Fruit fly (Drosophila melanogaster) whole organism: Measurements from ENCODE around the gene Act88F.

Experiments
- CG8478 ChIP-seq: fragments of >200 bp; optimal IDR thresholded peaks from 2 replicates; lab custom pipeline; 2018; ENCODE audit warnings: inconsistent platforms
- Dll ChIP-seq: fragments of >200 bp; optimal IDR thresholded peaks from 2 replicates; lab custom pipeline; 2017
- EcR ChIP-seq, 2 experiments: fragments of >200 bp; optimal IDR thresholded peaks; 2 replicates each; lab custom pipeline; 2017; ENCODE audit warnings: missing biosample characterization in 2 of 2, missing genetic modification characterization in 2 of 2, missing genetic modification reagents in 2 of 2
- pan ChIP-seq: fragments of >200 bp; optimal IDR thresholded peaks from 2 replicates; lab custom pipeline; 2017
- psq ChIP-seq: fragments of >200 bp; optimal IDR thresholded peaks from 2 replicates; lab custom pipeline; 2017
- usp ChIP-seq: fragments of >200 bp; optimal IDR thresholded peaks from 2 replicates; lab custom pipeline; 2017; ENCODE audit warnings: missing biosample characterization, missing genetic modification characterization, mixed read lengths

- no peak for TF ChIP-seq EcR (GFP tag; optimal IDR thresholded peaks at IDR 0.05; lab: Kevin White, UChicago)
- TF ChIP-seq CG8478 (lab: Kevin White, UChicago) = no peak
- no peak for TF ChIP-seq Dll (lab: Kevin White, UChicago)
- no peak for TF ChIP-seq psq
- no peak for TF ChIP-seq usp
- TF ChIP-seq pan (lab: Kevin White, UChicago) = no peak
These were observed at the start of gene Act88F for dm6 chr3R:15439669-15440068.
